Worm (Caenorhabditis elegans) whole organism, young adult: Measurements from ENCODE around the gene paf-2.

ENCODE experiments used
- ama-1 ChIP-seq, 3 experiments: fragments of 150-350 bp in 1 of 3; sonication (generic microtip) in 2 of 3; optimal IDR thresholded peaks; 2 replicates each; lab custom pipeline; 2014 to 2018; ENCODE audit warnings: missing biosample characterization in 2 of 3, missing genetic modification characterization in 2 of 3, missing genetic modification reagents in 2 of 3
- mxl-1 ChIP-seq: sonication (generic microtip); optimal IDR thresholded peaks from 2 replicates; lab custom pipeline; 2016; ENCODE audit warnings: missing genetic modification characterization, missing compliant biosample characterization
- somi-1 ChIP-seq: fragments of 200-800 bp; sonication (Bioruptor generic); optimal IDR thresholded peaks from 2 replicates; lab custom pipeline; 2018; ENCODE audit warnings: mild to moderate bottlenecking, missing genetic modification characterization, missing compliant biosample characterization
- ztf-6 ChIP-seq: fragments of 200-800 bp; sonication (Bioruptor generic); IDR thresholded peaks from 2 replicates; pipeline ENCODE4 v1.3.6; 2022; ENCODE audit warnings: missing genetic modification reagents, missing genetic modification characterization, missing compliant biosample characterization

ce11 chrX:4254782-4255181 lies 42.8 kb downstream of the paf-2 start, which contains the start of gene taf-11.1:
- TF ChIP-seq somi-1 (GFP tag; lab: Kevin White, UChicago) (no peak), ztf-6 (no peak), ama-1 (optimal IDR thresholded peaks at IDR 0.05; lab: Kevin White, UChicago) (no peak), ama-1 (GFP tag; optimal IDR thresholded peaks at IDR 0.05; lab: Kevin White, UChicago) (no peak), mxl-1 (no peak)
